Fruit fly (Drosophila melanogaster) whole organism, prepupa: ENCODE results near the gene lsn.
A peak's percentile ranks its signal among the peaks of the same experiment; 100 is the strongest.

Source experiments
- Blimp-1 ChIP-seq: fragments of 200-800 bp; sonication (Bioruptor generic); optimal IDR thresholded peaks from 3 replicates; lab custom pipeline; 2017; ENCODE audit warnings: missing biosample characterization, missing genetic modification characterization, mild to moderate bottlenecking, moderate library complexity, missing genetic modification reagents
- CG10631 ChIP-seq: fragments of 200-800 bp; sonication (Bioruptor generic); optimal IDR thresholded peaks from 2 replicates; lab custom pipeline; 2016; ENCODE audit warnings: missing biosample characterization, missing genetic modification characterization
- CG10669 ChIP-seq: fragments of 200-800 bp; sonication (Bioruptor generic); optimal IDR thresholded peaks from 3 replicates; lab custom pipeline; 2018; ENCODE audit warnings: missing biosample characterization, mild to moderate bottlenecking, missing genetic modification characterization, moderate library complexity
- CG11294 ChIP-seq: fragments of 200-800 bp; sonication (Bioruptor generic); IDR thresholded peaks from 2 replicates; pipeline ENCODE4 v1.3.6; 2022; ENCODE audit warnings: missing biosample characterization, missing genetic modification characterization
- CG11762 ChIP-seq: fragments of 200-800 bp; sonication (Bioruptor generic); optimal IDR thresholded peaks from 3 replicates; lab custom pipeline; 2016; ENCODE audit warnings: missing biosample characterization, missing genetic modification characterization; ENCODE audit not compliant: insufficient read depth
- CG11902 ChIP-seq: fragments of 200-800 bp; sonication (Bioruptor generic); optimal IDR thresholded peaks from 3 replicates; lab custom pipeline; 2016; ENCODE audit warnings: missing biosample characterization, missing genetic modification characterization
- CG15336 ChIP-seq: fragments of 200-800 bp; sonication (Bioruptor generic); IDR thresholded peaks from 2 replicates; pipeline ENCODE4 v1.3.6; 2022; ENCODE audit warnings: missing biosample characterization, missing genetic modification characterization
- CG1621 ChIP-seq: fragments of 200-800 bp; sonication (Bioruptor generic); optimal IDR thresholded peaks from 3 replicates; lab custom pipeline; 2018; ENCODE audit warnings: missing biosample characterization, mild to moderate bottlenecking, missing genetic modification characterization
- CG16779 ChIP-seq: fragments of 200-800 bp; sonication (Bioruptor generic); optimal IDR thresholded peaks from 3 replicates; lab custom pipeline; 2017; ENCODE audit warnings: missing biosample characterization, mild to moderate bottlenecking, missing genetic modification characterization
- CG3032 ChIP-seq: fragments of 200-800 bp; optimal IDR thresholded peaks from 2 replicates; lab custom pipeline; 2019; ENCODE audit warnings: missing biosample characterization, mild to moderate bottlenecking, missing genetic modification characterization, moderate library complexity
- CG32006 ChIP-seq: fragments of 200-800 bp; sonication (Bioruptor generic); optimal IDR thresholded peaks from 3 replicates; lab custom pipeline; 2017; ENCODE audit warnings: missing biosample characterization, mild to moderate bottlenecking, missing genetic modification characterization
- CG3919 ChIP-seq: fragments of 200-800 bp; sonication (Bioruptor generic); optimal IDR thresholded peaks from 3 replicates; lab custom pipeline; 2016; ENCODE audit warnings: missing biosample characterization, missing genetic modification characterization
- CG4318 ChIP-seq: fragments of 200-800 bp; sonication (Bioruptor generic); optimal IDR thresholded peaks from 3 replicates; lab custom pipeline; 2017; ENCODE audit warnings: missing biosample characterization, mild to moderate bottlenecking, missing genetic modification characterization
- CG6163 ChIP-seq: fragments of 200-800 bp; sonication (Bioruptor generic); IDR thresholded peaks from 3 replicates; pipeline ENCODE4 v1.3.6; 2022; ENCODE audit warnings: missing biosample characterization, missing genetic modification characterization
- CG6792 ChIP-seq: fragments of 200-800 bp; sonication (Bioruptor generic); optimal IDR thresholded peaks from 3 replicates; lab custom pipeline; 2016; ENCODE audit warnings: missing biosample characterization, missing genetic modification characterization
- CG6808 ChIP-seq: fragments of 200-800 bp; sonication (Bioruptor generic); optimal IDR thresholded peaks from 3 replicates; lab custom pipeline; 2017; ENCODE audit warnings: missing biosample characterization, missing genetic modification characterization, mild to moderate bottlenecking, moderate library complexity, missing genetic modification reagents
- CG6854 ChIP-seq: fragments of 200-800 bp; sonication (Bioruptor generic); optimal IDR thresholded peaks from 2 replicates; lab custom pipeline; 2017; ENCODE audit warnings: missing biosample characterization, mild to moderate bottlenecking, missing genetic modification characterization
- CG7368 ChIP-seq: fragments of 200-800 bp; sonication (Bioruptor generic); optimal IDR thresholded peaks from 3 replicates; lab custom pipeline; 2016; ENCODE audit warnings: missing biosample characterization, missing genetic modification characterization
- CG8119 ChIP-seq: fragments of 200-800 bp; sonication (Bioruptor generic); IDR thresholded peaks from 3 replicates; pipeline ENCODE4 v1.3.6; 2022; ENCODE audit warnings: missing biosample characterization, missing genetic modification characterization
- CG8319 ChIP-seq: fragments of 200-800 bp; sonication (Bioruptor generic); optimal IDR thresholded peaks from 3 replicates; lab custom pipeline; 2016; ENCODE audit warnings: missing biosample characterization, missing genetic modification characterization
- CG8632 ChIP-seq: fragments of 200-800 bp; sonication (Bioruptor generic); optimal IDR thresholded peaks from 3 replicates; lab custom pipeline; 2016; ENCODE audit warnings: missing biosample characterization, missing genetic modification characterization
- CG9139 ChIP-seq: fragments of 200-800 bp; sonication (Bioruptor generic); optimal IDR thresholded peaks from 3 replicates; lab custom pipeline; 2017; ENCODE audit warnings: missing biosample characterization, mild to moderate bottlenecking, missing genetic modification characterization
- Eip75B ChIP-seq: fragments of 200-800 bp; sonication (Bioruptor generic); optimal IDR thresholded peaks from 3 replicates; lab custom pipeline; 2016; ENCODE audit warnings: missing biosample characterization, missing genetic modification characterization
- Eip78C ChIP-seq: fragments of 200-800 bp; sonication (Bioruptor generic); peaks from one replicate; lab custom pipeline; 2016; ENCODE audit warnings: missing biosample characterization, missing genetic modification characterization
- Eip93F ChIP-seq: fragments of 200-800 bp; sonication (Bioruptor generic); optimal IDR thresholded peaks from 2 replicates; lab custom pipeline; 2016; ENCODE audit warnings: missing biosample characterization, mild to moderate bottlenecking, missing genetic modification characterization
- Ets21C ChIP-seq: fragments of 200-800 bp; sonication (Bioruptor generic); optimal IDR thresholded peaks from 3 replicates; lab custom pipeline; 2016; ENCODE audit warnings: missing biosample characterization, missing genetic modification characterization
- Ets96B ChIP-seq: fragments of 200-800 bp; optimal IDR thresholded peaks from 2 replicates; lab custom pipeline; 2019; ENCODE audit warnings: missing biosample characterization, mild to moderate bottlenecking, missing genetic modification characterization, moderate library complexity
- Gug ChIP-seq: fragments of 200-800 bp; sonication (Bioruptor generic); IDR thresholded peaks from 2 replicates; pipeline ENCODE4 v1.3.6; 2022; ENCODE audit warnings: missing biosample characterization, missing genetic modification characterization
- Hr39 ChIP-seq: fragments of 200-800 bp; sonication (Bioruptor generic); optimal IDR thresholded peaks from 2 replicates; lab custom pipeline; 2016; ENCODE audit warnings: missing biosample characterization, missing genetic modification characterization
- Hr4 ChIP-seq: fragments of 200-800 bp; sonication (Bioruptor generic); optimal IDR thresholded peaks from 3 replicates; lab custom pipeline; 2016; ENCODE audit warnings: missing biosample characterization, missing genetic modification characterization
- Lpt ChIP-seq: fragments of 200-800 bp; sonication (Bioruptor generic); optimal IDR thresholded peaks from 3 replicates; lab custom pipeline; 2016; ENCODE audit warnings: missing biosample characterization, missing genetic modification characterization
- Met ChIP-seq: fragments of 200-800 bp; sonication (Bioruptor generic); optimal IDR thresholded peaks from 3 replicates; lab custom pipeline; 2016; ENCODE audit warnings: missing biosample characterization, missing genetic modification characterization
- Sox102F ChIP-seq: fragments of 200-800 bp; sonication (Bioruptor generic); optimal IDR thresholded peaks from 2 replicates; lab custom pipeline; 2016; ENCODE audit warnings: missing biosample characterization, mild to moderate bottlenecking, missing genetic modification characterization
- Sox14 ChIP-seq: fragments of 200-800 bp; sonication (Bioruptor generic); optimal IDR thresholded peaks from 3 replicates; lab custom pipeline; 2016; ENCODE audit warnings: missing biosample characterization, missing genetic modification characterization
- Sox15 ChIP-seq: fragments of 200-800 bp; sonication (Bioruptor generic); optimal IDR thresholded peaks from 3 replicates; lab custom pipeline; 2016; ENCODE audit warnings: missing biosample characterization, missing genetic modification characterization
- achi ChIP-seq: fragments of 200-800 bp; sonication (Bioruptor generic); optimal IDR thresholded peaks from 3 replicates; lab custom pipeline; 2016; ENCODE audit warnings: missing biosample characterization, missing genetic modification characterization
- acj6 ChIP-seq: fragments of 200-800 bp; sonication (Bioruptor generic); optimal IDR thresholded peaks from 3 replicates; lab custom pipeline; 2016; ENCODE audit warnings: missing biosample characterization, missing genetic modification characterization
- cyc ChIP-seq: fragments of 200-800 bp; sonication (Bioruptor generic); optimal IDR thresholded peaks from 3 replicates; lab custom pipeline; 2016; ENCODE audit warnings: missing biosample characterization, missing genetic modification characterization
- dac ChIP-seq: fragments of 200-800 bp; sonication (Bioruptor generic); optimal IDR thresholded peaks from 2 replicates; lab custom pipeline; 2017; ENCODE audit warnings: missing biosample characterization, mild to moderate bottlenecking, missing genetic modification characterization
- dsx ChIP-seq: fragments of 200-800 bp; optimal IDR thresholded peaks from 3 replicates; lab custom pipeline; 2019; ENCODE audit warnings: missing biosample characterization, mild to moderate bottlenecking, missing genetic modification characterization, moderate library complexity; ENCODE audit not compliant: poor library complexity, severe bottlenecking
- eg ChIP-seq: fragments of 200-800 bp; sonication (Bioruptor generic); IDR thresholded peaks from 3 replicates; pipeline ENCODE4 v1.3.6; 2022; ENCODE audit warnings: missing biosample characterization, missing genetic modification characterization
- fd59A ChIP-seq: fragments of 200-800 bp; sonication (Bioruptor generic); optimal IDR thresholded peaks from 2 replicates; lab custom pipeline; 2017; ENCODE audit warnings: missing biosample characterization, mild to moderate bottlenecking, missing genetic modification characterization, missing genetic modification reagents
- fd85E ChIP-seq: fragments of 200-800 bp; sonication (Bioruptor generic); optimal IDR thresholded peaks from 3 replicates; lab custom pipeline; 2016; ENCODE audit warnings: missing biosample characterization, missing genetic modification characterization
- fkh ChIP-seq: fragments of 200-800 bp; sonication (Bioruptor generic); optimal IDR thresholded peaks from 3 replicates; lab custom pipeline; 2017; ENCODE audit warnings: missing biosample characterization, mild to moderate bottlenecking, missing genetic modification characterization, moderate library complexity
- lz ChIP-seq: fragments of 200-800 bp; sonication (Bioruptor generic); optimal IDR thresholded peaks from 3 replicates; lab custom pipeline; 2016; ENCODE audit warnings: missing biosample characterization, missing genetic modification characterization
- net ChIP-seq: fragments of 200-800 bp; sonication (Bioruptor generic); optimal IDR thresholded peaks from 3 replicates; lab custom pipeline; 2016; ENCODE audit warnings: missing biosample characterization, missing genetic modification characterization
- salr ChIP-seq, 2 experiments: fragments of 200-800 bp; sonication (Bioruptor generic); optimal IDR thresholded peaks; 3 replicates each; lab custom pipeline; 2016 to 2018; ENCODE audit warnings: missing biosample characterization in 2 of 2, missing genetic modification characterization in 2 of 2, mild to moderate bottlenecking in 1 of 2
- spab ChIP-seq: fragments of 200-800 bp; sonication (Bioruptor generic); optimal IDR thresholded peaks from 2 replicates; lab custom pipeline; 2017; ENCODE audit warnings: missing biosample characterization, mild to moderate bottlenecking, missing genetic modification characterization, missing genetic modification reagents
- ss ChIP-seq, 2 experiments: fragments of 200-800 bp; sonication (Bioruptor generic); optimal IDR thresholded peaks; 2 replicates in 1 of 2; 3 replicates in 1 of 2; lab custom pipeline; 2017 to 2018; ENCODE audit warnings: mild to moderate bottlenecking in 2 of 2, missing biosample characterization in 2 of 2, missing genetic modification characterization in 2 of 2, moderate library complexity in 1 of 2
- svp ChIP-seq: fragments of 200-800 bp; sonication (Bioruptor generic); peaks from one replicate; lab custom pipeline; 2016; ENCODE audit warnings: missing biosample characterization, missing genetic modification characterization
- topi ChIP-seq: fragments of 200-800 bp; sonication (Bioruptor generic); optimal IDR thresholded peaks from 3 replicates; lab custom pipeline; 2016; ENCODE audit warnings: missing biosample characterization, missing genetic modification characterization
- vri ChIP-seq: fragments of 200-800 bp; sonication (Bioruptor generic); optimal IDR thresholded peaks from 3 replicates; lab custom pipeline; 2016; ENCODE audit warnings: missing biosample characterization, mild to moderate bottlenecking, missing genetic modification characterization

Gene lsn

dm6 chr3R:21859509-21859908, 5.5 kb upstream of the lsn start:
- TF ChIP-seq CG7368 (GFP tag; lab: Kevin White, UChicago) = peak; percentile 81
- peak; percentile 89 for TF ChIP-seq net
- peak; percentile 96 for TF ChIP-seq Eip75B (GFP tag; lab: Kevin White, UChicago)
- TF ChIP-seq CG8119 (GFP tag; lab: Robert Waterston, UW) = peak; percentile 89
- peak; percentile 68 for TF ChIP-seq CG11762 (GFP tag; lab: Kevin White, UChicago)
- TF ChIP-seq fkh = no peak
- peak; percentile 39 for TF ChIP-seq fd85E (GFP tag; lab: Kevin White, UChicago)
- peak; percentile 53; the same call in 1 of the 2 replicates for TF ChIP-seq CG11294
- TF ChIP-seq cyc (GFP tag; lab: Kevin White, UChicago) = peak; percentile 93
- TF ChIP-seq Sox102F (GFP tag; lab: Kevin White, UChicago) = peak; percentile 96
- TF ChIP-seq Ets21C (GFP tag; lab: Kevin White, UChicago) = peak; percentile 95
- peak; percentile 75 for TF ChIP-seq CG10669
- peak; percentile 92 for TF ChIP-seq CG8632
- peak; percentile 88 for TF ChIP-seq CG10631 (GFP tag; lab: Kevin White, UChicago)
- TF ChIP-seq Blimp-1 (GFP tag; lab: Kevin White, UChicago) = peak; percentile 80
- peak; percentile 86 for TF ChIP-seq CG4318 (GFP tag; lab: Kevin White, UChicago)
- peak; percentile 78 for TF ChIP-seq Ets96B (tag; lab: Kevin White, UChicago)
- TF ChIP-seq CG6792 (GFP tag; lab: Kevin White, UChicago) = peak; percentile 94
- peak; percentile 94 for TF ChIP-seq CG32006 (GFP tag; lab: Kevin White, UChicago)
- peak; percentile 79 for TF ChIP-seq eg (GFP tag; lab: Robert Waterston, UW)
- TF ChIP-seq topi (GFP tag; lab: Kevin White, UChicago) = peak; percentile 94
- TF ChIP-seq ss (GFP tag; optimal IDR thresholded peaks at IDR 0.05; lab: Kevin White, UChicago) = peak; percentile 85 to 88
- peak; percentile 87 for TF ChIP-seq CG6854 (GFP tag; lab: Kevin White, UChicago)
- TF ChIP-seq Hr4 (GFP tag; lab: Kevin White, UChicago) = peak; percentile 90
- TF ChIP-seq svp = peak; percentile 99
- TF ChIP-seq Eip93F (GFP tag; lab: Kevin White, UChicago) = peak; percentile 93
- TF ChIP-seq Eip78C = peak; percentile 98
- TF ChIP-seq Gug (GFP tag; lab: Robert Waterston, UW) = peak; percentile 69
- peak; percentile 96 for TF ChIP-seq lz (GFP tag; lab: Kevin White, UChicago)
- TF ChIP-seq acj6 (GFP tag; lab: Kevin White, UChicago) = peak; percentile 92
- TF ChIP-seq CG15336 (GFP tag; lab: Robert Waterston, UW) = peak; percentile 90
- TF ChIP-seq fd59A = peak; percentile 70
- TF ChIP-seq Hr39 (GFP tag; lab: Kevin White, UChicago) = peak; percentile 96
- peak; percentile 73 for TF ChIP-seq Lpt (GFP tag; lab: Kevin White, UChicago)
- peak; percentile 76 for TF ChIP-seq CG16779 (tag; lab: Kevin White, UChicago)
- TF ChIP-seq Sox14 (GFP tag; lab: Kevin White, UChicago) = peak; percentile 93
- peak; percentile 92 for TF ChIP-seq achi (GFP tag; lab: Kevin White, UChicago)
- peak; percentile 71 for TF ChIP-seq CG6808 (GFP tag; lab: Kevin White, UChicago)
- peak; percentile 97 for TF ChIP-seq Met (GFP tag; lab: Kevin White, UChicago)
- TF ChIP-seq CG11902 = peak; percentile 83
- TF ChIP-seq CG1621 (tag; lab: Kevin White, UChicago) = peak; percentile 77
- TF ChIP-seq spab (GFP tag; lab: Kevin White, UChicago) = peak; percentile 82
- peak; percentile 84 for TF ChIP-seq CG6163
- peak; percentile 78 for TF ChIP-seq dac
- TF ChIP-seq Sox15 = peak; percentile 87
- peak; percentile 91 for TF ChIP-seq vri (GFP tag; lab: Kevin White, UChicago)
- peak; percentile 85 for TF ChIP-seq dsx (GFP tag; lab: Kevin White, UChicago)
- peak; percentile 70 to 81 for TF ChIP-seq salr (GFP tag; optimal IDR thresholded peaks at IDR 0.05; lab: Kevin White, UChicago)
- TF ChIP-seq CG3919 (GFP tag; lab: Kevin White, UChicago) = peak; percentile 88
- TF ChIP-seq CG3032 (tag; lab: Kevin White, UChicago) = peak; percentile 82
- TF ChIP-seq CG9139 = peak; percentile 63
- TF ChIP-seq CG8319 (GFP tag; lab: Kevin White, UChicago) = peak; percentile 75
